Worm (Caenorhabditis elegans) whole organism, L1 larva: ENCODE data around the gene F42A6.5.

Experiments used
- C04F5.9 ChIP-seq: sonication (generic microtip); optimal IDR thresholded peaks from 2 replicates; lab custom pipeline; 2016; ENCODE audit warnings: missing genetic modification characterization, missing compliant biosample characterization
- C34B4.2 ChIP-seq: sonication (generic microtip); optimal IDR thresholded peaks from 2 replicates; lab custom pipeline; 2017; ENCODE audit warnings: mild to moderate bottlenecking, missing genetic modification characterization, missing compliant biosample characterization
- F16B12.6 ChIP-seq: fragments of 150-350 bp; optimal IDR thresholded peaks from 2 replicates; lab custom pipeline; 2014; ENCODE audit warnings: missing biosample characterization, missing genetic modification characterization
- Y116A8C.19 ChIP-seq: sonication (generic microtip); optimal IDR thresholded peaks from 2 replicates; lab custom pipeline; 2016; ENCODE audit warnings: missing compliant biosample characterization, missing genetic modification characterization, borderline replicate concordance
- aha-1 ChIP-seq: fragments of 150-350 bp; optimal IDR thresholded peaks from 2 replicates; lab custom pipeline; 2014; ENCODE audit warnings: missing biosample characterization, missing genetic modification characterization
- ama-1 ChIP-seq: fragments of 150-350 bp; optimal IDR thresholded peaks from 2 replicates; lab custom pipeline; 2014
- ceh-82 ChIP-seq, 3 experiments: fragments of 150-350 bp in 1 of 3; sonication (generic microtip) in 2 of 3; optimal IDR thresholded peaks; 2 replicates each; lab custom pipeline; 2014 to 2017; ENCODE audit warnings: missing biosample characterization in 3 of 3, missing genetic modification characterization in 3 of 3
- ceh-88 ChIP-seq: fragments of 200-800 bp; sonication (Bioruptor generic); IDR thresholded peaks from 2 replicates; pipeline ENCODE4 v1.3.6; 2022; ENCODE audit warnings: missing genetic modification characterization, missing compliant biosample characterization
- dpl-1 ChIP-seq, 3 experiments: fragments of 150-350 bp in 2 of 3; sonication (generic microtip) in 1 of 3; optimal IDR thresholded peaks; 2 replicates each; lab custom pipeline; 2014 to 2017; ENCODE audit warnings: missing biosample characterization in 3 of 3, missing genetic modification characterization in 3 of 3, missing genetic modification reagents in 3 of 3
- dsc-1 ChIP-seq: sonication (generic microtip); optimal IDR thresholded peaks from 2 replicates; lab custom pipeline; 2016; ENCODE audit warnings: mild to moderate bottlenecking, missing genetic modification characterization, missing compliant biosample characterization
- efl-3 ChIP-seq: fragments of 200-800 bp; sonication (Bioruptor generic); optimal IDR thresholded peaks from 2 replicates; lab custom pipeline; 2018; ENCODE audit warnings: mild to moderate bottlenecking, missing genetic modification characterization, missing compliant biosample characterization
- egl-13 ChIP-seq: sonication (generic microtip); optimal IDR thresholded peaks from 2 replicates; lab custom pipeline; 2016; ENCODE audit warnings: missing genotype, missing genetic modification reagents, missing genetic modification characterization, missing compliant biosample characterization
- egl-27 ChIP-seq, 2 experiments: fragments of 150-350 bp in 1 of 2; sonication (generic microtip); optimal IDR thresholded peaks; 3 replicates each; lab custom pipeline; 2017 to 2018; ENCODE audit warnings: missing biosample characterization in 2 of 2, missing genetic modification characterization in 2 of 2, missing genetic modification reagents in 2 of 2
- elt-2 ChIP-seq: sonication (generic microtip); optimal IDR thresholded peaks from 2 replicates; lab custom pipeline; 2016; ENCODE audit warnings: missing genetic modification characterization, mild to moderate bottlenecking, inconsistent platforms, missing compliant biosample characterization, missing genetic modification reagents
- ets-5 ChIP-seq: fragments of 200-800 bp; sonication (Bioruptor generic); IDR thresholded peaks from 2 replicates; pipeline ENCODE4 v1.3.6; 2022; ENCODE audit warnings: missing genetic modification characterization, missing compliant biosample characterization
- fkh-10 ChIP-seq: sonication (generic microtip); optimal IDR thresholded peaks from 2 replicates; lab custom pipeline; 2017; ENCODE audit warnings: missing biosample characterization, missing genetic modification reagents, missing genetic modification characterization
- fkh-4 ChIP-seq: sonication (generic microtip); optimal IDR thresholded peaks from 2 replicates; lab custom pipeline; 2016; ENCODE audit warnings: missing compliant biosample characterization, missing genetic modification characterization, borderline replicate concordance
- fkh-8 ChIP-seq: sonication (generic microtip); optimal IDR thresholded peaks from 2 replicates; lab custom pipeline; 2016; ENCODE audit warnings: mild to moderate bottlenecking, missing genetic modification characterization, missing compliant biosample characterization
- grh-1 ChIP-seq: fragments of 200-800 bp; sonication (Bioruptor generic); IDR thresholded peaks from 2 replicates; pipeline ENCODE4 v1.3.6; 2022; ENCODE audit warnings: missing genetic modification reagents, missing genetic modification characterization, missing compliant biosample characterization
- hlh-17 ChIP-seq: fragments of 200-800 bp; sonication (Bioruptor generic); optimal IDR thresholded peaks from 2 replicates; lab custom pipeline; 2018; ENCODE audit warnings: missing genetic modification characterization, mild to moderate bottlenecking, missing compliant biosample characterization, moderate library complexity, borderline replicate concordance
- irx-1 ChIP-seq: sonication (generic microtip); optimal IDR thresholded peaks from 2 replicates; lab custom pipeline; 2016; ENCODE audit warnings: missing genetic modification characterization, missing compliant biosample characterization
- isw-1 ChIP-seq: fragments of 200-800 bp; sonication (Bioruptor generic); IDR thresholded peaks from 2 replicates; pipeline ENCODE4 v1.3.6; 2022; ENCODE audit warnings: missing genetic modification characterization, missing compliant biosample characterization
- jun-1 ChIP-seq: fragments of 150-350 bp; optimal IDR thresholded peaks from 2 replicates; lab custom pipeline; 2014; ENCODE audit warnings: missing biosample characterization, missing genetic modification reagents, missing genetic modification characterization
- lin-13 ChIP-seq: fragments of 150-350 bp; optimal IDR thresholded peaks from 2 replicates; lab custom pipeline; 2014; ENCODE audit warnings: missing biosample characterization, missing genetic modification reagents, missing genetic modification characterization
- lin-14 ChIP-seq: fragments of 200-800 bp; sonication (Bioruptor generic); optimal IDR thresholded peaks from 2 replicates; lab custom pipeline; 2018; ENCODE audit warnings: mild to moderate bottlenecking, missing genetic modification characterization, moderate library complexity, missing compliant biosample characterization
- lin-35 ChIP-seq, 2 experiments: fragments of 150-350 bp; optimal IDR thresholded peaks; 2 replicates each; lab custom pipeline; 2014; ENCODE audit warnings: missing biosample characterization in 2 of 2, missing genetic modification characterization in 2 of 2, missing genetic modification reagents in 2 of 2
- lin-39 ChIP-seq: fragments of 150-350 bp; optimal IDR thresholded peaks from 2 replicates; lab custom pipeline; 2014; ENCODE audit warnings: missing biosample characterization, missing genetic modification reagents, missing genetic modification characterization
- mdl-1 ChIP-seq, 2 experiments: fragments of 150-350 bp; optimal IDR thresholded peaks; 2 replicates each; lab custom pipeline; 2014 to 2017; ENCODE audit warnings: missing biosample characterization in 2 of 2, missing genetic modification characterization in 2 of 2, inconsistent platforms in 1 of 2
- mef-2 ChIP-seq: fragments of 150-350 bp; optimal IDR thresholded peaks from 2 replicates; lab custom pipeline; 2014; ENCODE audit warnings: missing biosample characterization, missing genetic modification characterization
- nhr-20 ChIP-seq: sonication (generic microtip); optimal IDR thresholded peaks from 2 replicates; lab custom pipeline; 2016; ENCODE audit warnings: mild to moderate bottlenecking, missing genetic modification characterization, missing compliant biosample characterization
- nhr-237 ChIP-seq: fragments of 150-350 bp; optimal IDR thresholded peaks from 2 replicates; lab custom pipeline; 2014; ENCODE audit warnings: missing biosample characterization, missing genetic modification characterization
- nhr-28 ChIP-seq: fragments of 150-350 bp; optimal IDR thresholded peaks from 2 replicates; lab custom pipeline; 2014; ENCODE audit warnings: missing biosample characterization, missing genetic modification characterization
- nhr-47 ChIP-seq: sonication (generic microtip); optimal IDR thresholded peaks from 2 replicates; lab custom pipeline; 2016; ENCODE audit warnings: mild to moderate bottlenecking, missing genetic modification characterization, moderate library complexity, missing compliant biosample characterization
- nhr-71 ChIP-seq: sonication (generic microtip); optimal IDR thresholded peaks from 2 replicates; lab custom pipeline; 2016; ENCODE audit warnings: mild to moderate bottlenecking, missing genetic modification characterization, moderate library complexity, missing compliant biosample characterization
- nhr-76 ChIP-seq: sonication (generic microtip); optimal IDR thresholded peaks from 2 replicates; lab custom pipeline; 2017; ENCODE audit warnings: missing biosample characterization, missing genetic modification characterization
- nhr-85 ChIP-seq: sonication (generic microtip); peaks from one replicate; lab custom pipeline; 2016; ENCODE audit warnings: missing genetic modification characterization, inconsistent platforms, missing compliant biosample characterization
- pag-3 ChIP-seq: sonication (generic microtip); optimal IDR thresholded peaks from 2 replicates; lab custom pipeline; 2017; ENCODE audit warnings: missing genetic modification characterization, mild to moderate bottlenecking, missing compliant biosample characterization, antibody characterized with exemption, borderline replicate concordance; ENCODE audit not compliant: insufficient read depth
- pqm-1 ChIP-seq: sonication (generic microtip); optimal IDR thresholded peaks from 3 replicates; lab custom pipeline; 2017; ENCODE audit warnings: missing biosample characterization, missing genetic modification characterization
- rnt-1 ChIP-seq: sonication (generic microtip); optimal IDR thresholded peaks from 2 replicates; lab custom pipeline; 2016; ENCODE audit warnings: mild to moderate bottlenecking, missing genetic modification characterization, moderate library complexity, missing compliant biosample characterization
- sox-4 ChIP-seq: sonication (generic microtip); optimal IDR thresholded peaks from 2 replicates; lab custom pipeline; 2016; ENCODE audit warnings: missing genetic modification characterization, missing compliant biosample characterization
- sup-37 ChIP-seq: fragments of 200-800 bp; sonication (Bioruptor generic); optimal IDR thresholded peaks from 2 replicates; lab custom pipeline; 2018; ENCODE audit warnings: mild to moderate bottlenecking, missing genetic modification characterization, missing compliant biosample characterization
- swsn-7 ChIP-seq: sonication (generic microtip); optimal IDR thresholded peaks from 2 replicates; lab custom pipeline; 2016; ENCODE audit warnings: missing genetic modification characterization, missing compliant biosample characterization
- tbx-2 ChIP-seq: sonication (generic microtip); optimal IDR thresholded peaks from 2 replicates; lab custom pipeline; 2016; ENCODE audit warnings: missing genetic modification characterization, missing compliant biosample characterization
- tlp-1 ChIP-seq: fragments of 150-350 bp; optimal IDR thresholded peaks from 2 replicates; lab custom pipeline; 2014; ENCODE audit warnings: missing biosample characterization, missing genetic modification characterization
- unc-130 ChIP-seq: fragments of 150-350 bp; optimal IDR thresholded peaks from 2 replicates; lab custom pipeline; 2017; ENCODE audit warnings: missing biosample characterization, missing genetic modification characterization, inconsistent platforms
- unc-62 ChIP-seq: fragments of 150-350 bp; optimal IDR thresholded peaks from 2 replicates; lab custom pipeline; 2014; ENCODE audit warnings: missing biosample characterization, missing genetic modification reagents, missing genetic modification characterization
- unc-86 ChIP-seq: sonication (generic microtip); optimal IDR thresholded peaks from 2 replicates; lab custom pipeline; 2016; ENCODE audit warnings: missing genetic modification characterization, missing compliant biosample characterization
- unc-98 ChIP-seq: fragments of 200-800 bp; sonication (Bioruptor generic); IDR thresholded peaks from 2 replicates; pipeline ENCODE4 v1.3.6; 2022; ENCODE audit warnings: missing genetic modification characterization, missing compliant biosample characterization
- xbp-1 ChIP-seq: sonication (generic microtip); optimal IDR thresholded peaks from 2 replicates; lab custom pipeline; 2016; ENCODE audit warnings: missing genetic modification characterization, missing compliant biosample characterization
- zag-1 ChIP-seq: fragments of 150-350 bp; optimal IDR thresholded peaks from 2 replicates; lab custom pipeline; 2014; ENCODE audit warnings: missing biosample characterization, missing genetic modification characterization
- ztf-11 ChIP-seq, 2 experiments: sonication (generic microtip); optimal IDR thresholded peaks; 2 replicates each; lab custom pipeline; 2016 to 2017; ENCODE audit warnings: missing genetic modification characterization in 2 of 2, missing biosample characterization in 1 of 2, missing compliant biosample characterization in 1 of 2

F42A6.5 gene

ce11 chrIV:3313311-3313710 is 18.3 kb downstream of the F42A6.5 start (continued):
- peak; percentile 74 for TF ChIP-seq lin-14 (GFP tag; lab: Kevin White, UChicago)
- TF ChIP-seq, all 84 proteins: peak for 37; not testable (repeated sequence) for 47

- peak; percentile 36 to 65 (median 63) for TF ChIP-seq ceh-82 (tag; optimal IDR thresholded peaks at IDR 0.05; lab: Kevin White, UChicago)
- no peak for TF ChIP-seq Y116A8C.19 (tag; lab: Kevin White, UChicago)
- no peak for TF ChIP-seq lin-13 (GFP tag; lab: Kevin White, UChicago)
- peak; percentile 63 for TF ChIP-seq swsn-7 (tag; lab: Kevin White, UChicago)
- TF ChIP-seq nhr-71 (tag; lab: Kevin White, UChicago), result peak; percentile 84
- peak in 1 of 2 experiments; percentile 17 for TF ChIP-seq mdl-1 (tag; optimal IDR thresholded peaks at IDR 0.05; lab: Kevin White, UChicago)
- no peak for TF ChIP-seq pag-3 (tag; lab: Kevin White, UChicago)
- no peak for TF ChIP-seq C34B4.2 (tag; lab: Kevin White, UChicago)
- no peak for TF ChIP-seq hlh-17
- TF ChIP-seq sox-4 (tag; lab: Kevin White, UChicago), result no peak
- TF ChIP-seq xbp-1 (tag; lab: Kevin White, UChicago), result peak; percentile 50
- no peak for TF ChIP-seq egl-13 (tag; lab: Kevin White, UChicago)
- TF ChIP-seq nhr-20, result peak; percentile 75
- no peak for TF ChIP-seq nhr-76 (tag; lab: Kevin White, UChicago)
- TF ChIP-seq ceh-88, result no peak
- peak; percentile 62 for TF ChIP-seq nhr-85 (tag; lab: Kevin White, UChicago)
- TF ChIP-seq ztf-11 (tag; optimal IDR thresholded peaks at IDR 0.05; lab: Kevin White, UChicago), result peak in 1 of 2 experiments; percentile 45
- TF ChIP-seq sup-37, result peak; percentile 41
- peak; percentile 8 for TF ChIP-seq C04F5.9 (tag; lab: Kevin White, UChicago)
- TF ChIP-seq egl-27 (tag; optimal IDR thresholded peaks at IDR 0.05; lab: Kevin White, UChicago), result no peak
- no peak for TF ChIP-seq mef-2 (tag; lab: Kevin White, UChicago)
- peak; percentile 29 for TF ChIP-seq dsc-1 (tag; lab: Kevin White, UChicago)
- TF ChIP-seq F16B12.6 (tag; lab: Kevin White, UChicago), result peak; percentile 40
- peak; percentile 62 for TF ChIP-seq grh-1 (GFP tag; lab: Robert Waterston, UW)
- TF ChIP-seq fkh-4 (tag; lab: Kevin White, UChicago), result no peak
- TF ChIP-seq fkh-10, result no peak
- TF ChIP-seq pqm-1 (tag; lab: Kevin White, UChicago), result no peak
- TF ChIP-seq unc-130, result no peak
- peak; percentile 95 for TF ChIP-seq lin-14 (GFP tag; lab: Kevin White, UChicago)
- TF ChIP-seq nhr-237 (tag; lab: Kevin White, UChicago), result no peak
- TF ChIP-seq aha-1 (tag; lab: Kevin White, UChicago), result no peak
- peak; percentile 76 for TF ChIP-seq nhr-47
- no peak for TF ChIP-seq tlp-1
- no peak for TF ChIP-seq ets-5
- TF ChIP-seq rnt-1, result peak; percentile 91
- peak; percentile 12 for TF ChIP-seq fkh-8 (tag; lab: Kevin White, UChicago)
- TF ChIP-seq jun-1 (tag; lab: Kevin White, UChicago), result peak; percentile 42
- no peak for TF ChIP-seq nhr-28 (tag; lab: Kevin White, UChicago)
- no peak for TF ChIP-seq efl-3
- no peak for TF ChIP-seq elt-2 (tag; lab: Kevin White, UChicago)
- TF ChIP-seq tbx-2, result peak; percentile 72
- TF ChIP-seq lin-35 (GFP tag; optimal IDR thresholded peaks at IDR 0.05; lab: Kevin White, UChicago), result peak; percentile 35 to 47
- TF ChIP-seq unc-98 (GFP tag; lab: Robert Waterston, UW), result peak; percentile 28; the same call in 1 of the 2 replicates
- peak; percentile 22 for TF ChIP-seq unc-86 (tag; lab: Kevin White, UChicago)
- TF ChIP-seq lin-39, result no peak
- peak; percentile 6 to 57 (median 49) for TF ChIP-seq dpl-1 (GFP tag; optimal IDR thresholded peaks at IDR 0.05; lab: Kevin White, UChicago)
- TF ChIP-seq zag-1 (tag; lab: Kevin White, UChicago), result no peak
- TF ChIP-seq irx-1, result peak; percentile 33
- no peak for TF ChIP-seq unc-62 (GFP tag; lab: Kevin White, UChicago)
- TF ChIP-seq ama-1 (lab: Kevin White, UChicago), result no peak
- peak; percentile 34 for TF ChIP-seq isw-1 (GFP tag; lab: Robert Waterston, UW)
Measured at ce11 chrIV:3311243-3311642, 20.4 kb downstream of the F42A6.5 start, which contains the start of gene zip-11. Gene zip-11 (plus strand): TSS chrIV:3311276.
